Fruit fly (Drosophila melanogaster): Measurements from ENCODE around the gene CG13738.
A peak's percentile ranks its signal among the peaks of the same experiment; 100 is the strongest.

CG13738 gene

DNA sequence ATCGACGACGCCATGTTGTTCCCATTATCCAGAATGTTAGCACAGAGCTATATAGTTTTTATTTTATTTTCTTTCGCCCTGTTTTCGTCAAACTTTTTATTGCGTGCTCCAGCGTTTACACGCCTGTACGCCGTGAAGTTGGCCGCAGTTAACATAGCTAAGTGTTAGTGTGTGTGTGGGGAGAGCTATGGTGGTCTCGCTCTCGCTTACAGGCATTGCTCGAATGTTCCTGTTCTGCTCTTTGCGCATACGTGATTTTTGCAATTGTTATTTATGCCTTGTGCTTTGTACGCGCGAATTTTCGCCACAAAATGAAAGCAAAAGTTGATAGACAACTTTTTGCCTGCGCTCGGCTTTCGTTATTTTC lies 30.7 kb upstream of the CG13738 start (continued):
- no peak for TF ChIP-seq Gug (GFP tag; IDR thresholded peaks at IDR 0.05)
- TF ChIP-seq Adf1 (GFP tag; IDR thresholded peaks at IDR 0.05), result peak; percentile 44; the same call in 1 of the 2 replicates
- TF ChIP-seq emc (GFP tag; optimal IDR thresholded peaks at IDR 0.05), result no peak
- peak; percentile 27; the same call in 1 of the 3 replicates for TF ChIP-seq CG11093 (GFP tag; IDR thresholded peaks at IDR 0.05)
- no peak for TF ChIP-seq luna (GFP tag; optimal IDR thresholded peaks at IDR 0.05)
- TF ChIP-seq Ets65A (GFP tag), result peak; percentile 40
- TF ChIP-seq CG32772 (GFP tag; IDR thresholded peaks at IDR 0.05), result no peak
- peak; percentile 82 for TF ChIP-seq ci (GFP tag; IDR thresholded peaks at IDR 0.05)
- no peak for TF ChIP-seq CG7786 (GFP tag; optimal IDR thresholded peaks at IDR 0.05)
- TF ChIP-seq Usf (GFP tag; optimal IDR thresholded peaks at IDR 0.05), result no peak
- no peak for TF ChIP-seq Fer2 (tag; optimal IDR thresholded peaks at IDR 0.05)
- TF ChIP-seq Ada2b (GFP tag; IDR thresholded peaks at IDR 0.05), result no peak
- no peak for TF ChIP-seq ems (GFP tag; optimal IDR thresholded peaks at IDR 0.05)
- peak; percentile 66 for TF ChIP-seq CG10543 (GFP tag; optimal IDR thresholded peaks at IDR 0.05)
- no peak for TF ChIP-seq ftz-f1 (GFP tag; optimal IDR thresholded peaks at IDR 0.05)
- no peak for TF ChIP-seq cad (GFP tag; optimal IDR thresholded peaks at IDR 0.05)
- no peak for TF ChIP-seq hth (optimal IDR thresholded peaks at IDR 0.05)
- no peak for TF ChIP-seq Mes4 (GFP tag; optimal IDR thresholded peaks at IDR 0.05)
- no peak for TF ChIP-seq Atf-2 (GFP tag; optimal IDR thresholded peaks at IDR 0.05)
- no peak for TF ChIP-seq gro (GFP tag; optimal IDR thresholded peaks at IDR 0.05)
- TF ChIP-seq ara (GFP tag; IDR thresholded peaks at IDR 0.05), result no peak
- TF ChIP-seq vfl (GFP tag; optimal IDR thresholded peaks at IDR 0.05), result no peak
- TF ChIP-seq her (GFP tag; optimal IDR thresholded peaks at IDR 0.05), result no peak
- no peak for TF ChIP-seq CG2129 (GFP tag; IDR thresholded peaks at IDR 0.05; ENCODE audit: partially characterized antibody)
- TF ChIP-seq lmd (GFP tag; IDR thresholded peaks at IDR 0.05), result 0 out of 2 replicates have a peak, but pooled peaks have one; percentile 16
- no peak for TF ChIP-seq Sox102F (GFP tag; optimal IDR thresholded peaks at IDR 0.05)
- TF ChIP-seq CG7839 (tag; optimal IDR thresholded peaks at IDR 0.05), result no peak
- TF ChIP-seq ranshi (GFP tag; IDR thresholded peaks at IDR 0.05), result no peak; the same call in 1 of the 2 replicates
- no peak for TF ChIP-seq CG17802 (tag; optimal IDR thresholded peaks at IDR 0.05)
- peak; percentile 5; the same call in 1 of the 2 replicates for TF ChIP-seq CG3847 (GFP tag; IDR thresholded peaks at IDR 0.05)
- TF ChIP-seq CG11695 (GFP tag; IDR thresholded peaks at IDR 0.05), result no peak
- no peak for TF ChIP-seq dmrt11E (tag; optimal IDR thresholded peaks at IDR 0.05)
- TF ChIP-seq Nf-YA (GFP tag; IDR thresholded peaks at IDR 0.05), result no peak; the same call in 1 of the 2 replicates
- no peak for TF ChIP-seq CG2889 (GFP tag; IDR thresholded peaks at IDR 0.05)
- no peak for TF ChIP-seq Sin3A (optimal IDR thresholded peaks at IDR 0.05)
- no peak for TF ChIP-seq Hmx (GFP tag; optimal IDR thresholded peaks at IDR 0.05)
- TF ChIP-seq CG7928 (GFP tag; optimal IDR thresholded peaks at IDR 0.05), result no peak
- peak; percentile 30 for TF ChIP-seq CG6254 (GFP tag; optimal IDR thresholded peaks at IDR 0.05)
- peak; percentile 11 for TF ChIP-seq wek (GFP tag; optimal IDR thresholded peaks at IDR 0.05)
- no peak for TF ChIP-seq CG7357 (GFP tag; IDR thresholded peaks at IDR 0.05)
- no peak for TF ChIP-seq da (GFP tag; optimal IDR thresholded peaks at IDR 0.05)
- no peak for TF ChIP-seq hkb (optimal IDR thresholded peaks at IDR 0.05)
- no peak for TF ChIP-seq hkb (GFP tag; IDR thresholded peaks at IDR 0.05)
- TF ChIP-seq unpg (GFP tag; optimal IDR thresholded peaks at IDR 0.05), result no peak
- no peak for TF ChIP-seq ab (GFP tag; optimal IDR thresholded peaks at IDR 0.05)
- TF ChIP-seq dm (GFP tag; optimal IDR thresholded peaks at IDR 0.05), result peak; percentile 41
- TF ChIP-seq sima (GFP tag; optimal IDR thresholded peaks at IDR 0.05), result no peak
- TF ChIP-seq tll (GFP tag; optimal IDR thresholded peaks at IDR 0.05), result no peak
- TF ChIP-seq Nf-YB (GFP tag; optimal IDR thresholded peaks at IDR 0.05), result peak; percentile 12
- TF ChIP-seq tin (GFP tag; optimal IDR thresholded peaks at IDR 0.05), result no peak
- TF ChIP-seq CG10321 (GFP tag; IDR thresholded peaks at IDR 0.05), result peak; percentile 99
- TF ChIP-seq CG16815 (GFP tag; optimal IDR thresholded peaks at IDR 0.05), result no peak
- no peak for TF ChIP-seq CG3726 (GFP tag; IDR thresholded peaks at IDR 0.05)
- TF ChIP-seq BEAF-32 (GFP tag; optimal IDR thresholded peaks at IDR 0.05), result peak; percentile 8

All from whole organism, embryonic.